Fruit fly (Drosophila melanogaster) whole organism, prepupa: ENCODE data around the gene Sgs5.

Experiments used
- Blimp-1 ChIP-seq: fragments of 200-800 bp; sonication (Bioruptor generic); optimal IDR thresholded peaks from 3 replicates; lab custom pipeline; 2017; ENCODE audit warnings: missing biosample characterization, missing genetic modification characterization, mild to moderate bottlenecking, moderate library complexity, missing genetic modification reagents
- CG10669 ChIP-seq: fragments of 200-800 bp; sonication (Bioruptor generic); optimal IDR thresholded peaks from 3 replicates; lab custom pipeline; 2018; ENCODE audit warnings: missing biosample characterization, mild to moderate bottlenecking, missing genetic modification characterization, moderate library complexity
- CG11762 ChIP-seq: fragments of 200-800 bp; sonication (Bioruptor generic); optimal IDR thresholded peaks from 3 replicates; lab custom pipeline; 2016; ENCODE audit warnings: missing biosample characterization, missing genetic modification characterization; ENCODE audit not compliant: insufficient read depth
- CG11902 ChIP-seq: fragments of 200-800 bp; sonication (Bioruptor generic); optimal IDR thresholded peaks from 3 replicates; lab custom pipeline; 2016; ENCODE audit warnings: missing biosample characterization, missing genetic modification characterization
- CG1621 ChIP-seq: fragments of 200-800 bp; sonication (Bioruptor generic); optimal IDR thresholded peaks from 3 replicates; lab custom pipeline; 2018; ENCODE audit warnings: missing biosample characterization, mild to moderate bottlenecking, missing genetic modification characterization
- CG16779 ChIP-seq: fragments of 200-800 bp; sonication (Bioruptor generic); optimal IDR thresholded peaks from 3 replicates; lab custom pipeline; 2017; ENCODE audit warnings: missing biosample characterization, mild to moderate bottlenecking, missing genetic modification characterization
- CG3032 ChIP-seq: fragments of 200-800 bp; optimal IDR thresholded peaks from 2 replicates; lab custom pipeline; 2019; ENCODE audit warnings: missing biosample characterization, mild to moderate bottlenecking, missing genetic modification characterization, moderate library complexity
- CG31627 ChIP-seq: fragments of 200-800 bp; sonication (Bioruptor generic); optimal IDR thresholded peaks from 3 replicates; lab custom pipeline; 2016; ENCODE audit warnings: missing biosample characterization, missing genetic modification characterization
- CG32006 ChIP-seq: fragments of 200-800 bp; sonication (Bioruptor generic); optimal IDR thresholded peaks from 3 replicates; lab custom pipeline; 2017; ENCODE audit warnings: missing biosample characterization, mild to moderate bottlenecking, missing genetic modification characterization
- CG6163 ChIP-seq: fragments of 200-800 bp; sonication (Bioruptor generic); IDR thresholded peaks from 3 replicates; pipeline ENCODE4 v1.3.6; 2022; ENCODE audit warnings: missing biosample characterization, missing genetic modification characterization
- CG6276 ChIP-seq: fragments of 200-800 bp; sonication (Bioruptor generic); optimal IDR thresholded peaks from 2 replicates; lab custom pipeline; 2017; ENCODE audit warnings: missing biosample characterization, mild to moderate bottlenecking, missing genetic modification characterization
- CG6808 ChIP-seq: fragments of 200-800 bp; sonication (Bioruptor generic); optimal IDR thresholded peaks from 3 replicates; lab custom pipeline; 2017; ENCODE audit warnings: missing biosample characterization, missing genetic modification characterization, mild to moderate bottlenecking, moderate library complexity, missing genetic modification reagents
- CG8119 ChIP-seq: fragments of 200-800 bp; sonication (Bioruptor generic); IDR thresholded peaks from 3 replicates; pipeline ENCODE4 v1.3.6; 2022; ENCODE audit warnings: missing biosample characterization, missing genetic modification characterization
- CG8632 ChIP-seq: fragments of 200-800 bp; sonication (Bioruptor generic); optimal IDR thresholded peaks from 3 replicates; lab custom pipeline; 2016; ENCODE audit warnings: missing biosample characterization, missing genetic modification characterization
- CG9139 ChIP-seq: fragments of 200-800 bp; sonication (Bioruptor generic); optimal IDR thresholded peaks from 3 replicates; lab custom pipeline; 2017; ENCODE audit warnings: missing biosample characterization, mild to moderate bottlenecking, missing genetic modification characterization
- Eip78C ChIP-seq: fragments of 200-800 bp; sonication (Bioruptor generic); peaks from one replicate; lab custom pipeline; 2016; ENCODE audit warnings: missing biosample characterization, missing genetic modification characterization
- Eip93F ChIP-seq: fragments of 200-800 bp; sonication (Bioruptor generic); optimal IDR thresholded peaks from 2 replicates; lab custom pipeline; 2016; ENCODE audit warnings: missing biosample characterization, mild to moderate bottlenecking, missing genetic modification characterization
- Ets96B ChIP-seq: fragments of 200-800 bp; optimal IDR thresholded peaks from 2 replicates; lab custom pipeline; 2019; ENCODE audit warnings: missing biosample characterization, mild to moderate bottlenecking, missing genetic modification characterization, moderate library complexity
- Hr39 ChIP-seq: fragments of 200-800 bp; sonication (Bioruptor generic); optimal IDR thresholded peaks from 2 replicates; lab custom pipeline; 2016; ENCODE audit warnings: missing biosample characterization, missing genetic modification characterization
- Lpt ChIP-seq: fragments of 200-800 bp; sonication (Bioruptor generic); optimal IDR thresholded peaks from 3 replicates; lab custom pipeline; 2016; ENCODE audit warnings: missing biosample characterization, missing genetic modification characterization
- Met ChIP-seq: fragments of 200-800 bp; sonication (Bioruptor generic); optimal IDR thresholded peaks from 3 replicates; lab custom pipeline; 2016; ENCODE audit warnings: missing biosample characterization, missing genetic modification characterization
- Smox ChIP-seq: fragments of 200-800 bp; sonication (Bioruptor generic); optimal IDR thresholded peaks from 3 replicates; lab custom pipeline; 2016; ENCODE audit warnings: missing biosample characterization, missing genetic modification characterization
- Sox102F ChIP-seq: fragments of 200-800 bp; sonication (Bioruptor generic); optimal IDR thresholded peaks from 2 replicates; lab custom pipeline; 2016; ENCODE audit warnings: missing biosample characterization, mild to moderate bottlenecking, missing genetic modification characterization
- Sox14 ChIP-seq: fragments of 200-800 bp; sonication (Bioruptor generic); optimal IDR thresholded peaks from 3 replicates; lab custom pipeline; 2016; ENCODE audit warnings: missing biosample characterization, missing genetic modification characterization
- achi ChIP-seq: fragments of 200-800 bp; sonication (Bioruptor generic); optimal IDR thresholded peaks from 3 replicates; lab custom pipeline; 2016; ENCODE audit warnings: missing biosample characterization, missing genetic modification characterization
- cyc ChIP-seq: fragments of 200-800 bp; sonication (Bioruptor generic); optimal IDR thresholded peaks from 3 replicates; lab custom pipeline; 2016; ENCODE audit warnings: missing biosample characterization, missing genetic modification characterization
- dsx ChIP-seq: fragments of 200-800 bp; optimal IDR thresholded peaks from 3 replicates; lab custom pipeline; 2019; ENCODE audit warnings: missing biosample characterization, mild to moderate bottlenecking, missing genetic modification characterization, moderate library complexity; ENCODE audit not compliant: poor library complexity, severe bottlenecking
- esn ChIP-seq: fragments of 200-800 bp; sonication (Bioruptor generic); optimal IDR thresholded peaks from 2 replicates; lab custom pipeline; 2016; ENCODE audit warnings: missing biosample characterization, mild to moderate bottlenecking, missing genetic modification characterization, moderate library complexity
- fkh ChIP-seq: fragments of 200-800 bp; sonication (Bioruptor generic); optimal IDR thresholded peaks from 3 replicates; lab custom pipeline; 2017; ENCODE audit warnings: missing biosample characterization, mild to moderate bottlenecking, missing genetic modification characterization, moderate library complexity
- lz ChIP-seq: fragments of 200-800 bp; sonication (Bioruptor generic); optimal IDR thresholded peaks from 3 replicates; lab custom pipeline; 2016; ENCODE audit warnings: missing biosample characterization, missing genetic modification characterization
- pdm3 ChIP-seq: fragments of 200-800 bp; sonication (Bioruptor generic); optimal IDR thresholded peaks from 3 replicates; lab custom pipeline; 2016; ENCODE audit warnings: missing biosample characterization, missing genetic modification characterization
- salr ChIP-seq, 2 experiments: fragments of 200-800 bp; sonication (Bioruptor generic); optimal IDR thresholded peaks; 3 replicates each; lab custom pipeline; 2016 to 2018; ENCODE audit warnings: missing biosample characterization in 2 of 2, missing genetic modification characterization in 2 of 2, mild to moderate bottlenecking in 1 of 2
- spab ChIP-seq: fragments of 200-800 bp; sonication (Bioruptor generic); optimal IDR thresholded peaks from 2 replicates; lab custom pipeline; 2017; ENCODE audit warnings: missing biosample characterization, mild to moderate bottlenecking, missing genetic modification characterization, missing genetic modification reagents
- svp ChIP-seq: fragments of 200-800 bp; sonication (Bioruptor generic); peaks from one replicate; lab custom pipeline; 2016; ENCODE audit warnings: missing biosample characterization, missing genetic modification characterization
- vri ChIP-seq: fragments of 200-800 bp; sonication (Bioruptor generic); optimal IDR thresholded peaks from 3 replicates; lab custom pipeline; 2016; ENCODE audit warnings: missing biosample characterization, mild to moderate bottlenecking, missing genetic modification characterization

Sgs5 gene

dm6 chr3R:17566619-17567489 is 28.3 kb upstream of the Sgs5 start:
- TF ChIP-seq achi (GFP tag; lab: Kevin White, UChicago) = no peak
- no peak for TF ChIP-seq CG16779 (tag; lab: Kevin White, UChicago)
- no peak for TF ChIP-seq Lpt (GFP tag; lab: Kevin White, UChicago)
- no peak for TF ChIP-seq dsx (GFP tag; lab: Kevin White, UChicago)
- no peak for TF ChIP-seq CG11902 (GFP tag; lab: Kevin White, UChicago)
- TF ChIP-seq vri (GFP tag; lab: Kevin White, UChicago) = no peak
- TF ChIP-seq CG6808 = no peak
- no peak for TF ChIP-seq Hr39 (GFP tag; lab: Kevin White, UChicago)
- TF ChIP-seq CG32006 (GFP tag; lab: Kevin White, UChicago) = no peak
- no peak for TF ChIP-seq Sox102F
- TF ChIP-seq lz (GFP tag; lab: Kevin White, UChicago) = no peak
- no peak for TF ChIP-seq CG9139 (GFP tag; lab: Kevin White, UChicago)
- TF ChIP-seq, all 60 proteins: peak for 0

- TF ChIP-seq Eip93F (GFP tag; lab: Kevin White, UChicago) (no peak), CG16779 (tag; lab: Kevin White, UChicago) (no peak), esn (peak; percentile 47), svp (GFP tag; lab: Kevin White, UChicago) (peak; percentile 67), Eip78C (GFP tag; lab: Kevin White, UChicago) (peak; percentile 64), vri (GFP tag; lab: Kevin White, UChicago) (no peak), Smox (GFP tag; lab: Kevin White, UChicago) (peak; percentile 16), cyc (peak; percentile 4), spab (GFP tag; lab: Kevin White, UChicago) (no peak), Ets96B (tag; lab: Kevin White, UChicago) (no peak), dsx (GFP tag; lab: Kevin White, UChicago) (no peak), CG6276 (GFP tag; lab: Kevin White, UChicago) (no peak), CG11762 (GFP tag; lab: Kevin White, UChicago) (no peak), Sox102F (peak; percentile 17), CG3032 (peak; percentile 7), pdm3 (no peak), CG6163 (GFP tag; lab: Robert Waterston, UW) (no peak), CG1621 (tag; lab: Kevin White, UChicago) (no peak), CG11902 (GFP tag; lab: Kevin White, UChicago) (no peak), CG8632 (no peak), lz (GFP tag; lab: Kevin White, UChicago) (peak; percentile 31), CG31627 (GFP tag; lab: Kevin White, UChicago) (peak; percentile 12), fkh (GFP tag; lab: Kevin White, UChicago) (no peak), Sox14 (GFP tag; lab: Kevin White, UChicago) (no peak), Hr39 (GFP tag; lab: Kevin White, UChicago) (peak; percentile 40), Met (GFP tag; lab: Kevin White, UChicago) (peak; percentile 43), salr (GFP tag; optimal IDR thresholded peaks at IDR 0.05; lab: Kevin White, UChicago) (no peak), Blimp-1 (GFP tag; lab: Kevin White, UChicago) (no peak)
Observed at dm6 chr3R:17583658-17584460, 11.3 kb upstream of the Sgs5 start.

dm6 chr3R:17588805-17589204 is 6.4 kb upstream of the Sgs5 start:
- TF ChIP-seq CG8119 = no peak
- no peak for TF ChIP-seq CG10669 (GFP tag; lab: Kevin White, UChicago)
- no peak for TF ChIP-seq Sox102F
- no peak for TF ChIP-seq dsx (GFP tag; lab: Kevin White, UChicago)
- no peak for TF ChIP-seq CG11762 (GFP tag; lab: Kevin White, UChicago)
